Worm (Caenorhabditis elegans) whole organism, late embryonic: Measurements from ENCODE around the gene F37B12.1.

Experiments used
- C38D4.7 ChIP-seq: fragments of 200-800 bp; sonication (Bioruptor generic); optimal IDR thresholded peaks from 2 replicates; lab custom pipeline; 2018; ENCODE audit warnings: mild to moderate bottlenecking, missing genetic modification characterization, moderate library complexity, missing compliant biosample characterization
- K02D7.2 ChIP-seq: sonication (generic microtip); optimal IDR thresholded peaks from 2 replicates; lab custom pipeline; 2017; ENCODE audit warnings: mild to moderate bottlenecking, missing genetic modification characterization, missing compliant biosample characterization
- K09A11.1 ChIP-seq: sonication (generic microtip); optimal IDR thresholded peaks from 2 replicates; lab custom pipeline; 2017; ENCODE audit warnings: antibody characterized with exemption, mild to moderate bottlenecking, missing genetic modification characterization, missing compliant biosample characterization; ENCODE audit not compliant: insufficient read depth
- Y22D7AL.16 ChIP-seq: sonication (generic microtip); optimal IDR thresholded peaks from 2 replicates; lab custom pipeline; 2016; ENCODE audit warnings: missing genetic modification characterization, missing compliant biosample characterization
- ahr-1 ChIP-seq: sonication (generic microtip); optimal IDR thresholded peaks from 2 replicates; lab custom pipeline; 2016; ENCODE audit warnings: missing genetic modification characterization, missing compliant biosample characterization
- ama-1 ChIP-seq: fragments of 150-350 bp; optimal IDR thresholded peaks from 2 replicates; lab custom pipeline; 2014
- ceh-14 ChIP-seq: sonication (generic microtip); optimal IDR thresholded peaks from 2 replicates; lab custom pipeline; 2016; ENCODE audit warnings: missing genotype, missing genetic modification characterization, missing compliant biosample characterization
- ceh-19 ChIP-seq: fragments of 200-800 bp; sonication (Bioruptor generic); optimal IDR thresholded peaks from 2 replicates; lab custom pipeline; 2018; ENCODE audit warnings: mild to moderate bottlenecking, missing genetic modification characterization, missing compliant biosample characterization
- ceh-2 ChIP-seq: sonication (generic microtip); optimal IDR thresholded peaks from 2 replicates; lab custom pipeline; 2016; ENCODE audit warnings: missing genotype, missing genetic modification characterization, missing compliant biosample characterization
- ceh-22 ChIP-seq: sonication (generic microtip); optimal IDR thresholded peaks from 2 replicates; lab custom pipeline; 2017; ENCODE audit warnings: missing biosample characterization, missing genetic modification characterization
- ceh-24 ChIP-seq: sonication (generic microtip); optimal IDR thresholded peaks from 2 replicates; lab custom pipeline; 2016; ENCODE audit warnings: mild to moderate bottlenecking, missing genetic modification characterization, missing compliant biosample characterization
- ceh-30 ChIP-seq: fragments of 150-350 bp; optimal IDR thresholded peaks from 2 replicates; lab custom pipeline; 2014; ENCODE audit warnings: missing biosample characterization, missing genetic modification characterization
- ceh-9 ChIP-seq: sonication (generic microtip); optimal IDR thresholded peaks from 2 replicates; lab custom pipeline; 2016; ENCODE audit warnings: mild to moderate bottlenecking, missing genetic modification characterization, inconsistent platforms, missing compliant biosample characterization
- dmd-4 ChIP-seq: sonication (generic microtip); optimal IDR thresholded peaks from 2 replicates; lab custom pipeline; 2016; ENCODE audit warnings: borderline replicate concordance, missing genetic modification characterization, missing compliant biosample characterization
- dve-1 ChIP-seq: sonication (generic microtip); optimal IDR thresholded peaks from 2 replicates; lab custom pipeline; 2017; ENCODE audit warnings: antibody characterized with exemption, mild to moderate bottlenecking, missing genetic modification characterization, missing compliant biosample characterization
- ets-4 ChIP-seq: sonication (generic microtip); optimal IDR thresholded peaks from 2 replicates; lab custom pipeline; 2016; ENCODE audit warnings: missing genetic modification characterization, missing compliant biosample characterization
- hlh-15 ChIP-seq: sonication (generic microtip); optimal IDR thresholded peaks from 2 replicates; lab custom pipeline; 2016; ENCODE audit warnings: missing genetic modification characterization, missing compliant biosample characterization
- hlh-30 ChIP-seq: sonication (generic microtip); optimal IDR thresholded peaks from 2 replicates; lab custom pipeline; 2017; ENCODE audit warnings: antibody characterized with exemption, missing genetic modification characterization, missing compliant biosample characterization; ENCODE audit not compliant: insufficient read depth
- hlh-8 ChIP-seq: sonication (generic microtip); optimal IDR thresholded peaks from 2 replicates; lab custom pipeline; 2016; ENCODE audit warnings: missing genotype, missing genetic modification characterization, missing compliant biosample characterization
- lim-6 ChIP-seq: sonication (generic microtip); optimal IDR thresholded peaks from 2 replicates; lab custom pipeline; 2016; ENCODE audit warnings: missing genetic modification characterization, missing compliant biosample characterization
- lin-11 ChIP-seq: fragments of 200-800 bp; sonication (Bioruptor generic); optimal IDR thresholded peaks from 2 replicates; lab custom pipeline; 2018; ENCODE audit warnings: mild to moderate bottlenecking, missing genetic modification characterization, missing compliant biosample characterization
- madf-2 ChIP-seq: sonication (generic microtip); optimal IDR thresholded peaks from 2 replicates; lab custom pipeline; 2017; ENCODE audit warnings: missing genetic modification characterization, missing compliant biosample characterization
- mec-3 ChIP-seq: sonication (generic microtip); optimal IDR thresholded peaks from 2 replicates; lab custom pipeline; 2016; ENCODE audit warnings: borderline replicate concordance, missing genetic modification characterization, missing compliant biosample characterization
- nfya-1 ChIP-seq: sonication (generic microtip); optimal IDR thresholded peaks from 2 replicates; lab custom pipeline; 2017; ENCODE audit warnings: missing genetic modification characterization, mild to moderate bottlenecking, missing compliant biosample characterization, antibody characterized with exemption, moderate library complexity
- nhr-11 ChIP-seq: fragments of 150-350 bp; optimal IDR thresholded peaks from 2 replicates; lab custom pipeline; 2014; ENCODE audit warnings: missing biosample characterization, missing genetic modification characterization
- nhr-232 ChIP-seq: sonication (generic microtip); optimal IDR thresholded peaks from 2 replicates; lab custom pipeline; 2016; ENCODE audit warnings: missing genetic modification characterization, missing compliant biosample characterization
- pax-1 ChIP-seq: fragments of 150-350 bp; optimal IDR thresholded peaks from 2 replicates; lab custom pipeline; 2014; ENCODE audit warnings: missing biosample characterization, missing genetic modification characterization
- pha-2 ChIP-seq: sonication (generic microtip); optimal IDR thresholded peaks from 2 replicates; lab custom pipeline; 2017; ENCODE audit warnings: mild to moderate bottlenecking, missing genetic modification characterization, missing compliant biosample characterization
- ref-2 ChIP-seq: sonication (generic microtip); optimal IDR thresholded peaks from 2 replicates; lab custom pipeline; 2016; ENCODE audit warnings: missing genetic modification characterization, missing compliant biosample characterization
- rnt-1 ChIP-seq: sonication (generic microtip); optimal IDR thresholded peaks from 2 replicates; lab custom pipeline; 2016; ENCODE audit warnings: missing genetic modification characterization, missing compliant biosample characterization
- sdc-2 ChIP-seq: sonication (generic microtip); optimal IDR thresholded peaks from 2 replicates; lab custom pipeline; 2016; ENCODE audit warnings: missing genotype, missing genetic modification characterization, missing compliant biosample characterization
- sox-2 ChIP-seq: fragments of 200-800 bp; sonication (Bioruptor generic); IDR thresholded peaks from 2 replicates; pipeline ENCODE4 v1.3.6; 2022; ENCODE audit warnings: missing genetic modification reagents, missing genetic modification characterization, missing compliant biosample characterization
- syd-9 ChIP-seq: sonication (generic microtip); optimal IDR thresholded peaks from 2 replicates; lab custom pipeline; 2016; ENCODE audit warnings: mild to moderate bottlenecking, missing genetic modification characterization, moderate library complexity, missing compliant biosample characterization
- tbx-7 ChIP-seq: sonication (generic microtip); optimal IDR thresholded peaks from 2 replicates; lab custom pipeline; 2016; ENCODE audit warnings: missing genotype, missing genetic modification characterization, missing compliant biosample characterization
- unc-55 ChIP-seq: sonication (generic microtip); optimal IDR thresholded peaks from 2 replicates; lab custom pipeline; 2017; ENCODE audit warnings: missing biosample characterization, missing genetic modification reagents, missing genetic modification characterization
- unc-86 ChIP-seq: sonication (generic microtip); optimal IDR thresholded peaks from 2 replicates; lab custom pipeline; 2016; ENCODE audit warnings: missing genetic modification characterization, missing compliant biosample characterization

F37B12.1 gene

DNA sequence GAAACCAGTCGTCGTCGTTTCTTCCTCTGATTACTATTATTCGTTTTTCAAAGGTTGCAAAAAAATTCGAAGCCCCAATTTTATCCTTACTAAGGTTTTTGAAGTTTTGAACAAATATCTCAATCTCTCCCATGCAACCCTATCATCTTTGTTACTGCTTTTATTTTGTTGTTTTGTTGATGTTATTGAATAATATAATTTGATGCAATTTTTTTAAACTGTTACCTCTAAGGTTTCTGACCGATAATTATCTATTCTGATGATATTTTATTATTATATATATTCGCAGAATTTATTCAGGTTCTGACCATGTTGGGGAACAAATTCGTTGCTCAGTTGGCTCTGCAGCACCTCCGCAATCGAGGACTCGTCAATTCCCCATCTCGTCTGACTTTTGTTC lies 33.0 kb downstream of the F37B12.1 start, which contains the start of gene ndub-2:
TSS of gene ndub-2 (plus strand) at position 301 of the 400 bp plus-strand sequence.
- TF ChIP-seq nfya-1 (no peak), madf-2 (tag; lab: Kevin White, UChicago) (no peak), ceh-22 (tag; lab: Kevin White, UChicago) (no peak), ceh-24 (tag; lab: Kevin White, UChicago) (no peak), Y22D7AL.16 (no peak), lim-6 (tag; lab: Kevin White, UChicago) (no peak), C38D4.7 (GFP tag; lab: Kevin White, UChicago) (no peak), hlh-30 (tag; lab: Kevin White, UChicago) (no peak), nhr-232 (tag; lab: Kevin White, UChicago) (no peak), ceh-19 (GFP tag; lab: Kevin White, UChicago) (no peak)
- TF ChIP-seq, all 69 proteins: peak for 0

ce11 chrII:8994336-8994735 lies 34.7 kb downstream of the F37B12.1 start, which contains the start of gene F44G4.1:
TSS of gene F44G4.1 (plus strand) at chrII:8994636.
- no peak for TF ChIP-seq unc-86 (tag; lab: Kevin White, UChicago)
- TF ChIP-seq tbx-7 (tag; lab: Kevin White, UChicago) = no peak
- TF ChIP-seq sdc-2 = no peak
- no peak for TF ChIP-seq mec-3 (tag; lab: Kevin White, UChicago)
- no peak for TF ChIP-seq sox-2 (GFP tag; lab: Robert Waterston, UW)
- no peak for TF ChIP-seq nfya-1
- TF ChIP-seq dve-1 = no peak
- no peak for TF ChIP-seq madf-2 (tag; lab: Kevin White, UChicago)
- TF ChIP-seq ref-2 (tag; lab: Kevin White, UChicago) = no peak
- TF ChIP-seq rnt-1 (tag; lab: Kevin White, UChicago) = no peak
- no peak for TF ChIP-seq pax-1 (tag; lab: Kevin White, UChicago)

DNA sequence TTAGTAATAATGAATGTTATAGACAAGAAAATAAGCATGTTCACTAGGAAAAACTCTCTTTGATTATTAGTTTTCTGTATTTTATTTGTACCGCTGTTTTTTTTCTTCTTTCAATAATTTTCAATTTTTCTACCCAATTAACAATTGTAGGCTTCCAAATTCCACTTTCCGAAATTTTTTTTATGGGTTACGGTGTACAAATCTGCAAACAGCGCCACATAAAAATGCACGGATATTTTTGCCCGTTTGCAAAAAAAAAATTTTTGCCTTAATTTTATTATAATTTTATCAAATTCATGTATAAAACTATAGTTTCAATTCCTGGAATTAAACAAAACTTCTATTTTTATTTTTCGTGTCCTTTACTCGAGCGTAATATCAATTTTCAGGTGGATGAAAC lies 36.3 kb downstream of the F37B12.1 start, which contains the start of gene ooc-5:
TSS of gene ooc-5 (plus strand) at position 381 of the 400 bp plus-strand sequence.
- TF ChIP-seq lin-11 (tag; lab: Kevin White, UChicago) (no peak), unc-86 (tag; lab: Kevin White, UChicago) (no peak), mec-3 (tag; lab: Kevin White, UChicago) (no peak), pha-2 (tag; lab: Kevin White, UChicago) (no peak), nhr-11 (tag; lab: Kevin White, UChicago) (no peak), ceh-9 (tag; lab: Kevin White, UChicago) (no peak), ceh-2 (tag; lab: Kevin White, UChicago) (no peak), rnt-1 (tag; lab: Kevin White, UChicago) (no peak), dmd-4 (tag; lab: Kevin White, UChicago) (no peak), K02D7.2 (tag; lab: Kevin White, UChicago) (no peak)

DNA sequence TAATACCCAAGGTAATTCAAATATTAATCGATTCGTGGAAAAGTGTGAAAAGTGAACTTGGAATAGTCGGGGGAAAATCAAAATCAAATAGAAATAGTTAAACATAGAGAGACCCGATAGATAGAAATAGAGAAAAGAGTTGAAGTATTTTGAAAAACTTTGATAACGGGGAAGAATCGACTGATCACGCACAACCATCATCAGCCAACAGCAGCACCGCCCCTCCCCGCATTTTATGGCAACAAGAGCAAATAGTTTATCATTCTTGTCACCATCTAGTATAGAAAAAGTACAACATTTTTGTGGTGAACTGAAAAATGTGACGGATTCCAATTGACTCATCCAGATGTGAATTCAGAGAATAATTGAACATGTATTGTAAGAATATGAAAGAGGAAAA lies 37.5 kb downstream of the F37B12.1 start:
- TF ChIP-seq hlh-15 (tag; lab: Kevin White, UChicago) (no peak), K02D7.2 (tag; lab: Kevin White, UChicago) (no peak), ceh-30 (no peak), C38D4.7 (GFP tag; lab: Kevin White, UChicago) (no peak), ahr-1 (tag; lab: Kevin White, UChicago) (no peak), unc-55 (GFP tag; lab: Kevin White, UChicago) (no peak), K09A11.1 (tag; lab: Kevin White, UChicago) (no peak), ceh-14 (tag; lab: Kevin White, UChicago) (no peak), hlh-8 (tag; lab: Kevin White, UChicago) (no peak), ama-1 (lab: Kevin White, UChicago) (no peak), ceh-9 (tag; lab: Kevin White, UChicago) (no peak), lin-11 (tag; lab: Kevin White, UChicago) (no peak), ets-4 (tag; lab: Kevin White, UChicago) (no peak), unc-86 (tag; lab: Kevin White, UChicago) (no peak), syd-9 (tag; lab: Kevin White, UChicago) (no peak)
